Worm (Caenorhabditis elegans) whole organism, dauer: ENCODE results near the gene pitr-1.

Experiments used
- unc-62 ChIP-seq: sonication (generic microtip); optimal IDR thresholded peaks from 2 replicates; lab custom pipeline; 2017; ENCODE audit warnings: missing biosample characterization, missing genetic modification reagents, missing genetic modification characterization

Gene pitr-1

ce11 chrIV:7404934-7405632 is 11.2 kb downstream of the pitr-1 start, which contains the start of the genes C48A7.16 and egl-19:
Gene C48A7.16 (plus strand): TSS chrIV:7405477.
Gene egl-19 (plus strand): TSS chrIV:7405582.
- TF ChIP-seq unc-62 (GFP tag; lab: Kevin White, UChicago), result no peak

DNA sequence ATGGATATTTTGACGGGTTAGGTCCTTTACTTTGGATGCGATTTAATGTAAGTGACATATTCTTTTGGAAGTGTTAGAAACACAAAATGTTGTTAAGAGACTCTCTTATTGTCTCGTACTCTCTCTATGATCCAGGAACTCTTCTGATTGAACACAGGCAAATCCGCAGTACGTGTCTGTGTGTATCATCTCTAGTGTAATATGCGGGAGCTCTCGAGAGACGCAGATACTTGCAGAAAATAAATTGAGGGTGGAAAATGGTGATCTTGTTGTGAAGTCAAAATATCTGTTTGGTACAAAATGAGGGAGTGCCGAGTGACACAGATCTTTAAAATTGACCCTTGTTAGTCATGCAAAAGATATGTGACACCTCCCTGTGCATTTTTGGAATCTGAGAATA is 12.8 kb downstream of the pitr-1 start:
- no peak for TF ChIP-seq unc-62 (GFP tag; lab: Kevin White, UChicago)

DNA sequence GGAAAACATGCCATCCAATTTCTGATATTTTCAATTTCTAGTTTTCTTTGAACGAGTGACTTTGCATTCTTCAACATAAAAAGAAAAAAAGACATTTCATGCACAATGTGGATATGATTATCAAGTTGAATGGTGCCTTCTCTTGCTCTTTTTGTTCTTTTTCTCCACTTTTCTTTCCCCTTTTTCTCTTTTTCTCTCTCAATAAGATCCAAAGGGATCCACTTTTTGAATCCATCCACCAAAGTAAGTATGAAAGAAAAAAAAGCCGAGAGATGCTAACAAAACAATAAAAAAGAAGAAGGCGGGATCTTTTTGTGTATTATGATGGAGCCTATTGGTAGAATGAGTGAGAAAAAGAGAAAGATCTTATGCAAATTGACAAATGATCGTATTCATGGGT is 13.4 kb downstream of the pitr-1 start:
- TF ChIP-seq unc-62 (GFP tag; lab: Kevin White, UChicago), result no peak

ce11 chrIV:7413573-7413972 is 19.7 kb downstream of the pitr-1 start:
- TF ChIP-seq unc-62 (GFP tag; lab: Kevin White, UChicago), result no peak

- TF ChIP-seq unc-62 (GFP tag; lab: Kevin White, UChicago), result no peak
These were observed 20.3 kb downstream of the pitr-1 start for ce11 chrIV:7414163-7414562.

ce11 chrIV:7418818-7419217 is 24.9 kb downstream of the pitr-1 start, which contains the start of gene B0496.6:
Gene B0496.6 (plus strand): TSS chrIV:7419118.
- no peak for TF ChIP-seq unc-62 (GFP tag; lab: Kevin White, UChicago)

DNA sequence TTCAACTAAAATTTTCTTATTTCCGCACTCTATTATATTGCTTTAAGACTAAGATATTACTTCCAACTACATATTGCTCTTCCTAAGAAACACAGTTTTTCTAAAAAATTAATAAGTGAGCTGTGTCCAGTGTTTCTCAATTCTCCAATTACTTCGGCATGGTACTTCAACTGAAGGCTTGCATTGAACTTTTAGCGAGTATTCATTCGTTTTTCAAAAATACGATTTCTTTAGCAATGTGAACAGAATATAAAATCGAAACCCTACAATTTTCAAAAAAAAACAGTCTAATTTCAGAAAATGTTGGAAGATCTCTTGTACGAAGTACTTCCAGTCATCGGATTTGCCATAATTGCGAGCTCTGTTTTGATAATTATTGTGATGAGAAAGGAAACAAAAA is 27.0 kb downstream of the pitr-1 start, which contains the start of gene srtx-1:
srtx-1 (plus strand) TSS at position 301 of the 400 bp plus-strand sequence.
- no peak for TF ChIP-seq unc-62 (GFP tag; lab: Kevin White, UChicago)

- TF ChIP-seq unc-62 (GFP tag; lab: Kevin White, UChicago), result no peak
These were observed 30.3 kb downstream of the pitr-1 start, which contains the start of gene unc-82 for ce11 chrIV:7424198-7424597. Gene unc-82 (plus strand): TSS chrIV:7424498.

ce11 chrIV:7426055-7426454 is 32.2 kb downstream of the pitr-1 start:
- no peak for TF ChIP-seq unc-62 (GFP tag; lab: Kevin White, UChicago)

- TF ChIP-seq unc-62 (GFP tag; lab: Kevin White, UChicago), result no peak
These were observed 34.5 kb downstream of the pitr-1 start for ce11 chrIV:7428347-7428746.

ce11 chrIV:7428998-7429397 is 35.1 kb downstream of the pitr-1 start:
- no peak for TF ChIP-seq unc-62 (GFP tag; lab: Kevin White, UChicago)

- no peak for TF ChIP-seq unc-62 (GFP tag; lab: Kevin White, UChicago)
These were observed 40.0 kb downstream of the pitr-1 start, which contains the start of gene B0496.11 for ce11 chrIV:7433858-7434257. Gene B0496.11 (minus strand): TSS chrIV:7433958.

ce11 chrIV:7439377-7439776 is 45.5 kb downstream of the pitr-1 start:
- no peak for TF ChIP-seq unc-62 (GFP tag; lab: Kevin White, UChicago)

ce11 chrIV:7440238-7440637 is 46.4 kb downstream of the pitr-1 start:
- TF ChIP-seq unc-62 (GFP tag; lab: Kevin White, UChicago), result no peak

DNA sequence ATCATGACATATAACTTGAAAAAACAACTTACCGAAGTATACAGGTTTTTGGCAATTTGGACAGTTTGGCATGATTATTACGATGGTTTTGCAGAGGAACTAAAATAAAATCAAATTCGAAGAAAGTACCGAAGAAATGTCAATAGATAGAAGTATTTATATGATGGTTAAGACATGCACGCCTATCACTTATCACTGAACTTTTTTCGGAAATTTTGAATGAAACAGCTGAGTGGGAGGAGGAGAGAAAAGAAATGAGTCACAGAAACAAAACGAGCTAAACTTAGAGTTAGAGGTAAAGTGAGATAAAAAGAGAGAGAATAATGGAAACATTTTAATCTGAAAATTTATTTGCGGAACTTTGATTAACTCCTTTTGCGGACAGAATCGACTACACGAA is 51.4 kb downstream of the pitr-1 start, which contains the start of gene valv-1:
valv-1 (minus strand) TSS at position 101 of the 400 bp plus-strand sequence.
- no peak for TF ChIP-seq unc-62 (GFP tag; lab: Kevin White, UChicago)

- no peak for TF ChIP-seq unc-62 (GFP tag; lab: Kevin White, UChicago)
These were observed 52.1 kb downstream of the pitr-1 start, which contains the start of gene B0496.1 for ce11 chrIV:7445995-7446394. Gene B0496.1 (plus strand): TSS chrIV:7446295.
